Worm (Caenorhabditis elegans): ENCODE measurements around the gene C14C6.6.

ce11 chrV:503728-504127 is 44.2 kb downstream of the C14C6.6 start, which contains the start of gene srlf-35:
- no peak for TF ChIP-seq ceh-2 (tag; optimal IDR thresholded peaks at IDR 0.05)
- TF ChIP-seq mec-3 (tag; optimal IDR thresholded peaks at IDR 0.05; ENCODE audit: borderline replicate concordance): no peak
- TF ChIP-seq ceh-6 (GFP tag; optimal IDR thresholded peaks at IDR 0.05): no peak
- no peak for TF ChIP-seq ahr-1 (tag; optimal IDR thresholded peaks at IDR 0.05)
- no peak for TF ChIP-seq C38D4.7 (GFP tag; optimal IDR thresholded peaks at IDR 0.05)
- TF ChIP-seq hlh-30 (tag; optimal IDR thresholded peaks at IDR 0.05; ENCODE audit: insufficient read depth): no peak

Data from whole organism, late embryonic.